Fruit fly (Drosophila melanogaster): Measurements from ENCODE around the gene Ccp84Af.

The Ccp84Af gene

DNA sequence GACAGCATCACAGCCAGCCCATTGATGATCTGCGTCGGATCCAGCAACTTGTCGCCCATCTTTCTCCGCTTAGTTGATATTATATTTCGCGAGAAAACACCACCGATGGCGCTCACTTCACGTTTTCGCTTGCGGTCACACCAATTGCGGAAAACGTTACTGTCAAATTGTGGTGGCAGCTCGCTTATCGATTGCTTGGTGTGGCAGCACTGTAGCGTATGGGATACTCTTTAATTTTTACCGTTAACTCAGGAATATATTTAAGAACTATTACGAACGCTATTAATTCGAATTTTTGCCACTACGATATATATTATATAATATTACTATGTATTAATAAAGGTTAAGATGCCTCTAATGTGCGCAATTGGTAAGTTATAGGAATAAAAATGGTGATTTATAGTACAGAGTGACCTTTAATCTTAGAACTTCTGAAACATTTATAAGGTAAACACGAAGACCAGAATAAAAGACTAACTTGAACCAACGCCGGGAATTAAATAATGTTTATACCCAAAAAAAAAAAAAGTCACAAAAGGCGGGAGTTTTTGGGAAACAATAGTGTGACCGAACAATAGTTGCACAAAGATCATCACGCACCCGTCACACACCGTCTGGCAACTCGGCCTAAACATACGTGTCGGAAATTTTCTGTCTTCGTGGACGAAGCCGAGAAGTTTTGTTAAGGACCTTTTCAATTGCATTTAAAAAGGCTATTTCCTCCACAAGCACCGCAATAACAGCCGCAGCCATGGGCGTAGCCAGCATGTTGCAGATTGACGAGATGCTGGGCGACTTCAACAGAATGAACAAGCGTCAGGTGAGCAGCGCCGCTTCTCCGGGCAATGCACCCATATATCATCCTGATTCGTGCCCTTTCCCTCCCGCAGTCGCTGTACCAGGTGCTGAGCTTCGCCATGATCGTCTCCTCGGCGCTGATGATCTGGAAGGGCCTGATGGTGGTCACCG, 32.5 kb downstream of the Ccp84Af start, which contains the start of the genes CG1307 and twr (continued):
- TF ChIP-seq NK7.1 (GFP tag; optimal IDR thresholded peaks at IDR 0.05) (no peak), Rx (GFP tag; IDR thresholded peaks at IDR 0.05) (no peak), CG15011 (GFP tag; optimal IDR thresholded peaks at IDR 0.05) (no peak), PHDP (tag; optimal IDR thresholded peaks at IDR 0.05) (no peak), fd96Cb (tag; optimal IDR thresholded peaks at IDR 0.05) (peak; percentile 20), nau (GFP tag; optimal IDR thresholded peaks at IDR 0.05) (no peak), bowl (GFP tag; IDR thresholded peaks at IDR 0.05) (no peak), CG6791 (GFP tag; IDR thresholded peaks at IDR 0.05; ENCODE audit: partially characterized antibody) (0 out of 3 replicates have a peak, but pooled peaks have one; percentile 17), CG15269 (tag; optimal IDR thresholded peaks at IDR 0.05) (no peak), dpn (GFP tag; optimal IDR thresholded peaks at IDR 0.05) (peak in 1 of 2 experiments; percentile 17), CG2116 (GFP tag; optimal IDR thresholded peaks at IDR 0.05) (peak; percentile 55), run (tag; optimal IDR thresholded peaks at IDR 0.05) (no peak), lov (optimal IDR thresholded peaks at IDR 0.05) (no peak), lov (GFP tag; IDR thresholded peaks at IDR 0.05) (no peak), vvl (GFP tag; IDR thresholded peaks at IDR 0.05) (no peak), CG12744 (GFP tag; optimal IDR thresholded peaks at IDR 0.05) (no peak), BEAF-32 (GFP tag; optimal IDR thresholded peaks at IDR 0.05) (peak; percentile 58), tio (GFP tag; optimal IDR thresholded peaks at IDR 0.05) (no peak), CG8765 (GFP tag; IDR thresholded peaks at IDR 0.05) (no peak), gce (GFP tag; IDR thresholded peaks at IDR 0.05) (no peak), CG3838 (GFP tag; optimal IDR thresholded peaks at IDR 0.05) (no peak), Sox100B (GFP tag; optimal IDR thresholded peaks at IDR 0.05) (no peak), en (GFP tag; optimal IDR thresholded peaks at IDR 0.05) (no peak), Dip3 (GFP tag; optimal IDR thresholded peaks at IDR 0.05) (no peak), unc-4 (GFP tag; IDR thresholded peaks at IDR 0.05; ENCODE audit: partially characterized antibody) (no peak), az2 (GFP tag; optimal IDR thresholded peaks at IDR 0.05) (peak; percentile 6), NFAT (GFP tag; IDR thresholded peaks at IDR 0.05) (peak; percentile 48), CG8290 (GFP tag; optimal IDR thresholded peaks at IDR 0.05) (peak; percentile 15), CG8290 (tag; optimal IDR thresholded peaks at IDR 0.05) (no peak), CG10431 (GFP tag; optimal IDR thresholded peaks at IDR 0.05) (peak; percentile 37), CG10543 (GFP tag; optimal IDR thresholded peaks at IDR 0.05) (peak; percentile 73), Dbx (GFP tag; IDR thresholded peaks at IDR 0.05) (0 out of 3 replicates have a peak, but pooled peaks have one; percentile 43), Xrp1 (GFP tag; IDR thresholded peaks at IDR 0.05) (peak; percentile 51; the same call in 1 of the 2 replicates), CG11398 (GFP tag; optimal IDR thresholded peaks at IDR 0.05) (no peak), MTF-1 (GFP tag; optimal IDR thresholded peaks at IDR 0.05; ENCODE audit: borderline replicate concordance) (peak; percentile 18), CG1233 (GFP tag; optimal IDR thresholded peaks at IDR 0.05) (peak; percentile 42), CG7987 (GFP tag; optimal IDR thresholded peaks at IDR 0.05) (peak; percentile 5), Gsc (GFP tag; IDR thresholded peaks at IDR 0.05) (no peak), CG12071 (GFP tag; optimal IDR thresholded peaks at IDR 0.05) (no peak), CG3407 (GFP tag; optimal IDR thresholded peaks at IDR 0.05) (peak; percentile 53), CG31224 (GFP tag; IDR thresholded peaks at IDR 0.05) (no peak), grau (tag; optimal IDR thresholded peaks at IDR 0.05) (no peak), CG31441 (GFP tag; IDR thresholded peaks at IDR 0.05) (no peak; the same call in 1 of the 2 replicates), CTCF (GFP tag; optimal IDR thresholded peaks at IDR 0.05) (peak; percentile 31), CkIIα-i1 (GFP tag; IDR thresholded peaks at IDR 0.05) (no peak), oc (tag; optimal IDR thresholded peaks at IDR 0.05) (no peak), Jarid2 (GFP tag; optimal IDR thresholded peaks at IDR 0.05) (no peak), Antp (GFP tag; optimal IDR thresholded peaks at IDR 0.05) (no peak), Taf1 (GFP tag; IDR thresholded peaks at IDR 0.05) (no peak), CG11504 (tag; optimal IDR thresholded peaks at IDR 0.05) (no peak)
